Fruit fly (Drosophila melanogaster): Measurements from ENCODE around the gene Ccm3.

dm6 chr3R:15342432-15342925 lies 29.3 kb upstream of the Ccm3 start:
- TF ChIP-seq usp (GFP tag; optimal IDR thresholded peaks at IDR 0.05) = no peak
- no peak for TF ChIP-seq Dll (optimal IDR thresholded peaks at IDR 0.05)
- TF ChIP-seq psq (optimal IDR thresholded peaks at IDR 0.05) = no peak

Data from whole organism.